Worm (Caenorhabditis elegans) whole organism, late embryonic: Measurements from ENCODE around the gene F57B1.1.

Experiments
- K02D7.2 ChIP-seq: sonication (generic microtip); optimal IDR thresholded peaks from 2 replicates; lab custom pipeline; 2017; ENCODE audit warnings: mild to moderate bottlenecking, missing genetic modification characterization, missing compliant biosample characterization
- T23F11.4 ChIP-seq: fragments of 200-800 bp; sonication (Bioruptor generic); optimal IDR thresholded peaks from 2 replicates; lab custom pipeline; 2018; ENCODE audit warnings: mild to moderate bottlenecking, missing genetic modification characterization, missing compliant biosample characterization
- Y22D7AL.16 ChIP-seq: sonication (generic microtip); optimal IDR thresholded peaks from 2 replicates; lab custom pipeline; 2016; ENCODE audit warnings: missing genetic modification characterization, missing compliant biosample characterization
- ama-1 ChIP-seq: fragments of 150-350 bp; optimal IDR thresholded peaks from 2 replicates; lab custom pipeline; 2014
- ceh-18 ChIP-seq: sonication (generic microtip); optimal IDR thresholded peaks from 2 replicates; lab custom pipeline; 2016; ENCODE audit warnings: missing genetic modification characterization, missing compliant biosample characterization
- che-1 ChIP-seq: sonication (generic microtip); optimal IDR thresholded peaks from 2 replicates; lab custom pipeline; 2016; ENCODE audit warnings: mild to moderate bottlenecking, missing genetic modification characterization, missing compliant biosample characterization
- gmeb-2 ChIP-seq: sonication (generic microtip); optimal IDR thresholded peaks from 2 replicates; lab custom pipeline; 2016; ENCODE audit warnings: missing genetic modification characterization, inconsistent platforms, missing compliant biosample characterization
- hlh-30 ChIP-seq: sonication (generic microtip); optimal IDR thresholded peaks from 2 replicates; lab custom pipeline; 2017; ENCODE audit warnings: antibody characterized with exemption, missing genetic modification characterization, missing compliant biosample characterization; ENCODE audit not compliant: insufficient read depth
- nfya-1 ChIP-seq: sonication (generic microtip); optimal IDR thresholded peaks from 2 replicates; lab custom pipeline; 2017; ENCODE audit warnings: missing genetic modification characterization, mild to moderate bottlenecking, missing compliant biosample characterization, antibody characterized with exemption, moderate library complexity
- pqm-1 ChIP-seq: sonication (generic microtip); optimal IDR thresholded peaks from 2 replicates; lab custom pipeline; 2016; ENCODE audit warnings: missing genetic modification characterization, missing compliant biosample characterization
- sox-2 ChIP-seq: fragments of 200-800 bp; sonication (Bioruptor generic); IDR thresholded peaks from 2 replicates; pipeline ENCODE4 v1.3.6; 2022; ENCODE audit warnings: missing genetic modification reagents, missing genetic modification characterization, missing compliant biosample characterization
- unc-3 ChIP-seq, 2 experiments: fragments of 200-800 bp in 1 of 2; sonication (Bioruptor generic) in 1 of 2; sonication (generic microtip) in 1 of 2; conservative IDR thresholded peaks in 1 of 2; optimal IDR thresholded peaks in 1 of 2; 2 replicates each; pipeline versions ENCODE4 v1.3.6 to Lab custom; 2016 to 2022; ENCODE audit warnings: missing compliant biosample characterization in 2 of 2, missing genetic modification characterization in 2 of 2, missing genetic modification reagents in 1 of 2

DNA sequence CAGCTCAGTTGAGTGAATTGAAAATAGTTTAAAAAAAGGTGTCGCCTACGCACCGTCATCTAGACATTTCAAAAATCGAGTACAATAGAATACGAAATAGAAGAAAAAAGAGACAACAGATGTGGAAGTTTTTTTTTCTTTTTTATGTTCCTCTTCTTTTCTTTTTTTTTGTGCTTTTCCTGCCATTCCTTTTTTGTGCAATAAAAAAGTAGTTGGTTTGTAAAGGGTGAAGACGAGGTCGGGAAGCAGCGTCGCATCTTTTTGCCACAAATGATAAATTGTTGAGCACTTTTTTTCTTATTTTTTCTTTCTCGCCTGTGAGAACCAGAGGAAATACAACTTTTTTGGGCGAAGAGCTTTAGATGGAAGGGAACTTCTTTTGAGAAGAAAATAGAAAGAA, 11.1 kb upstream of the F57B1.1 start:
- TF ChIP-seq ama-1 (lab: Kevin White, UChicago) (no peak), hlh-30 (tag; lab: Kevin White, UChicago) (no peak), sox-2 (GFP tag; lab: Robert Waterston, UW) (no peak), unc-3 (GFP tag; conservative IDR thresholded peaks at IDR 0.05; lab: Robert Waterston, UW) (no peak), unc-3 (tag; optimal IDR thresholded peaks at IDR 0.05; lab: Kevin White, UChicago) (no peak), T23F11.4 (GFP tag; lab: Kevin White, UChicago) (no peak), che-1 (tag; lab: Kevin White, UChicago) (no peak), gmeb-2 (tag; lab: Kevin White, UChicago) (no peak), ceh-18 (no peak), Y22D7AL.16 (no peak), nfya-1 (tag; lab: Kevin White, UChicago) (no peak), pqm-1 (no peak), K02D7.2 (no peak)
